Worm (Caenorhabditis elegans) whole organism, L4 larva: ENCODE measurements around the gene flp-7.

Source experiments
- D1046.2 ChIP-seq: fragments of 200-800 bp; sonication (Bioruptor generic); IDR thresholded peaks from 2 replicates; pipeline ENCODE4 v1.3.6; 2022; ENCODE audit warnings: missing genetic modification characterization, missing compliant biosample characterization
- fkh-10 ChIP-seq: fragments of 150-350 bp; optimal IDR thresholded peaks from 2 replicates; lab custom pipeline; 2014; ENCODE audit warnings: missing biosample characterization, missing genetic modification reagents, missing genetic modification characterization
- fos-1 ChIP-seq: fragments of 150-350 bp; optimal IDR thresholded peaks from 2 replicates; lab custom pipeline; 2014; ENCODE audit warnings: missing biosample characterization, missing genetic modification characterization
- pha-4 ChIP-seq, 2 experiments: fragments of 150-350 bp in 1 of 2; fragments of 200-800 bp in 1 of 2; sonication (Bioruptor generic) in 1 of 2; IDR thresholded peaks in 1 of 2; optimal IDR thresholded peaks in 1 of 2; 2 replicates each; pipeline versions ENCODE4 v1.3.6 to Lab custom; 2014 to 2022; ENCODE audit warnings: missing genetic modification characterization in 2 of 2, missing genetic modification reagents in 2 of 2, missing biosample characterization in 1 of 2, missing compliant biosample characterization in 1 of 2
- ztf-7 ChIP-seq: fragments of 150-350 bp; optimal IDR thresholded peaks from 2 replicates; lab custom pipeline; 2014; ENCODE audit warnings: missing biosample characterization, missing genetic modification characterization

DNA sequence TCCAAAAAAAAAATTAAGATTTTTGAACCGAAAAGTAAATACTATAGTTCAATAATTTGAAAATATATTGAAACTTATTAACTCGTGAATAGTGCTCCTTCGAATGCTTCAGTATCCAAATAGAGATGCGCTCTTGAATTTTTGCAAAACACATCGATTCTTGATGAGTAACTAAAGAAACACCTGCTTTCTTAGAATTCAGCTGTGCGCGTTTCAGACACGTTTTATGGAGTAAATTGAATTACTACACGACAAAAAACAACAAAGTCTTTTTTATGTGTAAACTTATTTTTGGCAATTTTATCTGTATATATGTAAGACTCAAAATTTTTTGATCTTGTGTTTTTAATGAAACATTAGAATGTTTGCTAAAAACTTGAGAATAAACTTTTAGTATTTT lies 49.1 kb upstream of the flp-7 start:
- TF ChIP-seq ztf-7 (tag; lab: Kevin White, UChicago) (no peak), fos-1 (tag; lab: Kevin White, UChicago) (no peak), fkh-10 (GFP tag; lab: Kevin White, UChicago) (no peak), pha-4 (GFP tag; IDR thresholded peaks at IDR 0.05; lab: Robert Waterston, UW) (no peak), pha-4 (tag; optimal IDR thresholded peaks at IDR 0.05; lab: Kevin White, UChicago) (no peak), D1046.2 (no peak)
